Worm (Caenorhabditis elegans) whole organism, L2 larva: ENCODE results near the gene B0393.4.

Source experiments
- aly-2 ChIP-seq: fragments of 150-350 bp; optimal IDR thresholded peaks from 2 replicates; lab custom pipeline; 2014; ENCODE audit warnings: missing biosample characterization, missing genetic modification characterization
- ceh-16 ChIP-seq: fragments of 150-350 bp; optimal IDR thresholded peaks from 2 replicates; lab custom pipeline; 2014; ENCODE audit warnings: missing biosample characterization, missing genetic modification characterization
- elt-3 ChIP-seq: sonication (generic microtip); optimal IDR thresholded peaks from 2 replicates; lab custom pipeline; 2017; ENCODE audit warnings: missing biosample characterization, missing genetic modification characterization
- nhr-10 ChIP-seq: sonication (generic microtip); optimal IDR thresholded peaks from 2 replicates; lab custom pipeline; 2017; ENCODE audit warnings: missing biosample characterization, missing genetic modification characterization
- nhr-237 ChIP-seq: fragments of 150-350 bp; optimal IDR thresholded peaks from 2 replicates; lab custom pipeline; 2014; ENCODE audit warnings: missing biosample characterization, missing genetic modification characterization
- nhr-25 ChIP-seq: fragments of 150-350 bp; sonication (generic microtip); optimal IDR thresholded peaks from 3 replicates; lab custom pipeline; 2014; ENCODE audit warnings: missing biosample characterization, missing genetic modification characterization
- ztf-11 ChIP-seq: sonication (generic microtip); optimal IDR thresholded peaks from 2 replicates; lab custom pipeline; 2017; ENCODE audit warnings: missing biosample characterization, missing genetic modification characterization

DNA sequence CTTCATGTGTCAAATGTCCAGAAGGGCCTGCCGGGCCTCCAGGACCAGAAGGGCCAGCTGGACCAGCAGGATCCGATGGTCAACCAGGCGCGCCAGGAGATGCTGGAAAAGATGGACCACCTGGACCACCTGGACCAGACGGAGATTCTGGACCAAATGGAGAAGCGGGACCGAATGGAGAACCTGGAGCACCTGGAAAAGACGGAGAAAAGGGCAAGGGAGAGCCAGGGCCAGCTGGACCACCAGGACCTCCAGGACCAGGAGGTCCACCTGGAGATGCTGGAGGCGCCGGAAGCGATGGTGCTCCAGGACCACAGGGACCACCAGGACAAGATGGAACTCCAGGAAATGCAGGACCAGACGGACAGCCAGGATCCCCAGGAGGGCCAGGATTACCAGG, 14.7 kb downstream of the B0393.4 start:
- TF ChIP-seq nhr-237 (tag; lab: Kevin White, UChicago) (no peak), ztf-11 (tag; lab: Kevin White, UChicago) (no peak), elt-3 (no peak), nhr-10 (tag; lab: Kevin White, UChicago) (no peak), ceh-16 (tag; lab: Kevin White, UChicago) (no peak), aly-2 (no peak), nhr-25 (tag; lab: Kevin White, UChicago) (no peak)
